Worm (Caenorhabditis elegans) whole organism, mixed stage, embryonic: ENCODE results near the gene ZK455.5.

ENCODE experiments used
- blmp-1 ChIP-seq: fragments of 150-350 bp; optimal IDR thresholded peaks from 2 replicates; lab custom pipeline; 2014; ENCODE audit warnings: missing biosample characterization, missing genetic modification characterization
- drap-1 ChIP-seq: fragments of 200-800 bp; sonication (Bioruptor generic); optimal IDR thresholded peaks from 3 replicates; lab custom pipeline; 2018; ENCODE audit warnings: mild to moderate bottlenecking, missing genetic modification characterization, missing compliant biosample characterization
- elt-3 ChIP-seq: fragments of 150-350 bp; optimal IDR thresholded peaks from 2 replicates; lab custom pipeline; 2014; ENCODE audit warnings: missing biosample characterization, missing genetic modification characterization
- mab-5 ChIP-seq: fragments of 150-350 bp; optimal IDR thresholded peaks from 2 replicates; lab custom pipeline; 2014; ENCODE audit warnings: missing biosample characterization, missing genetic modification characterization
- mep-1 ChIP-seq: fragments of 150-350 bp; optimal IDR thresholded peaks from 2 replicates; lab custom pipeline; 2017; ENCODE audit warnings: missing biosample characterization, missing genetic modification reagents, missing genetic modification characterization, inconsistent platforms
- nhr-237 ChIP-seq: fragments of 150-350 bp; optimal IDR thresholded peaks from 2 replicates; lab custom pipeline; 2014; ENCODE audit warnings: missing biosample characterization, missing genetic modification characterization
- pha-4 ChIP-seq: fragments of 150-350 bp; optimal IDR thresholded peaks from 2 replicates; lab custom pipeline; 2018; ENCODE audit warnings: missing biosample characterization, missing genetic modification reagents, missing genetic modification characterization
- sptf-1 ChIP-seq: sonication (generic microtip); optimal IDR thresholded peaks from 2 replicates; lab custom pipeline; 2017; ENCODE audit warnings: mild to moderate bottlenecking, missing genetic modification characterization, moderate library complexity, missing compliant biosample characterization
- unc-39 ChIP-seq: fragments of 150-350 bp; optimal IDR thresholded peaks from 2 replicates; lab custom pipeline; 2014; ENCODE audit warnings: missing biosample characterization, missing genetic modification characterization
- unc-62 ChIP-seq: fragments of 150-350 bp; optimal IDR thresholded peaks from 2 replicates; lab custom pipeline; 2014; ENCODE audit warnings: missing biosample characterization, missing genetic modification reagents, missing genetic modification characterization
- ztf-11 ChIP-seq: fragments of 150-350 bp; optimal IDR thresholded peaks from 2 replicates; lab custom pipeline; 2014; ENCODE audit warnings: missing biosample characterization, missing genetic modification characterization

- TF ChIP-seq ztf-11 (no peak), mep-1 (tag; lab: Kevin White, UChicago) (no peak), sptf-1 (tag; lab: Kevin White, UChicago) (no peak), blmp-1 (tag; lab: Kevin White, UChicago) (no peak), pha-4 (tag; lab: Kevin White, UChicago) (no peak), mab-5 (tag; lab: Kevin White, UChicago) (no peak), unc-62 (no peak), nhr-237 (tag; lab: Kevin White, UChicago) (no peak), drap-1 (GFP tag; lab: Kevin White, UChicago) (no peak), elt-3 (tag; lab: Kevin White, UChicago) (no peak), unc-39 (no peak)
Measured at ce11 chrX:11364914-11365313, 38.2 kb upstream of the ZK455.5 start.
